Worm (Caenorhabditis elegans) whole organism, L4 larva: ENCODE measurements around the gene ZK418.13.

Experiments
- F10B5.3 ChIP-seq: sonication (generic microtip); optimal IDR thresholded peaks from 2 replicates; lab custom pipeline; 2016; ENCODE audit warnings: mild to moderate bottlenecking, missing genetic modification characterization, missing compliant biosample characterization
- F26F4.8 ChIP-seq: fragments of 200-800 bp; sonication (Bioruptor generic); conservative IDR thresholded peaks from 2 replicates; pipeline ENCODE4 v1.3.6; 2022; ENCODE audit warnings: missing genetic modification characterization, missing compliant biosample characterization
- F44E2.7 ChIP-seq: fragments of 200-800 bp; sonication (Bioruptor generic); IDR thresholded peaks from 2 replicates; pipeline ENCODE4 v2.1.2; 2022; ENCODE audit warnings: missing genetic modification characterization, missing compliant biosample characterization
- R02D3.7 ChIP-seq: fragments of 150-350 bp; sonication (generic microtip); optimal IDR thresholded peaks from 3 replicates; lab custom pipeline; 2014; ENCODE audit warnings: missing biosample characterization, missing genetic modification characterization
- T20F7.1 ChIP-seq: fragments of 200-800 bp; sonication (Bioruptor generic); optimal IDR thresholded peaks from 2 replicates; lab custom pipeline; 2018; ENCODE audit warnings: mild to moderate bottlenecking, missing genetic modification characterization, missing compliant biosample characterization
- Y48G9A.11 ChIP-seq: fragments of 200-800 bp; sonication (Bioruptor generic); IDR thresholded peaks from 2 replicates; pipeline ENCODE4 v1.3.6; 2022; ENCODE audit warnings: missing genetic modification reagents, missing genetic modification characterization, missing compliant biosample characterization
- ceh-28 ChIP-seq: fragments of 150-350 bp; optimal IDR thresholded peaks from 2 replicates; lab custom pipeline; 2014; ENCODE audit warnings: missing biosample characterization, missing genetic modification reagents, missing genetic modification characterization
- ctbp-1 ChIP-seq: fragments of 200-800 bp; sonication (Bioruptor generic); IDR thresholded peaks from 2 replicates; pipeline ENCODE4 v1.3.6; 2022; ENCODE audit warnings: missing genetic modification reagents, missing genetic modification characterization, missing compliant biosample characterization
- daf-12 ChIP-seq: fragments of 150-350 bp; optimal IDR thresholded peaks from 2 replicates; lab custom pipeline; 2014; ENCODE audit warnings: missing biosample characterization, missing genetic modification reagents, missing genetic modification characterization
- daf-16 ChIP-seq, 3 experiments: sonication (generic microtip); optimal IDR thresholded peaks; 2 replicates each; lab custom pipeline; 2016 to 2017; ENCODE audit warnings: missing genetic modification characterization in 3 of 3, missing genetic modification reagents in 3 of 3, mild to moderate bottlenecking in 2 of 3, missing compliant biosample characterization in 2 of 3, missing biosample characterization in 1 of 3, moderate library complexity in 1 of 3
- dmd-6 ChIP-seq: fragments of 200-800 bp; sonication (Bioruptor generic); IDR thresholded peaks from 2 replicates; pipeline ENCODE4 v1.3.6; 2022; ENCODE audit warnings: missing genetic modification reagents, missing genetic modification characterization, missing compliant biosample characterization
- dmd-8 ChIP-seq: fragments of 200-800 bp; sonication (Bioruptor generic); IDR thresholded peaks from 2 replicates; pipeline ENCODE4 v1.3.6; 2022; ENCODE audit warnings: missing genetic modification characterization, missing compliant biosample characterization
- dpl-1 ChIP-seq: fragments of 150-350 bp; optimal IDR thresholded peaks from 2 replicates; lab custom pipeline; 2014; ENCODE audit warnings: missing biosample characterization, missing genetic modification reagents, missing genetic modification characterization
- duxl-1 ChIP-seq: sonication (generic microtip); optimal IDR thresholded peaks from 2 replicates; lab custom pipeline; 2016; ENCODE audit warnings: mild to moderate bottlenecking, missing genetic modification characterization, moderate library complexity, missing compliant biosample characterization; ENCODE audit not compliant: poor library complexity
- dve-1 ChIP-seq: sonication (generic microtip); optimal IDR thresholded peaks from 2 replicates; lab custom pipeline; 2017; ENCODE audit warnings: antibody characterized with exemption, mild to moderate bottlenecking, missing genetic modification characterization, missing compliant biosample characterization; ENCODE audit not compliant: insufficient read depth
- fkh-10 ChIP-seq: fragments of 150-350 bp; optimal IDR thresholded peaks from 2 replicates; lab custom pipeline; 2014; ENCODE audit warnings: missing biosample characterization, missing genetic modification reagents, missing genetic modification characterization
- gei-8 ChIP-seq: fragments of 200-800 bp; sonication (Bioruptor generic); optimal IDR thresholded peaks from 2 replicates; lab custom pipeline; 2018; ENCODE audit warnings: mild to moderate bottlenecking, missing genetic modification characterization, missing compliant biosample characterization
- hif-1 ChIP-seq, 2 experiments: sonication (generic microtip); optimal IDR thresholded peaks; 2 replicates each; lab custom pipeline; 2016 to 2017; ENCODE audit warnings: missing compliant biosample characterization in 2 of 2, missing genetic modification characterization in 2 of 2, missing genetic modification reagents in 2 of 2, missing genotype in 2 of 2, mild to moderate bottlenecking in 1 of 2
- hlh-30 ChIP-seq: sonication (generic microtip); optimal IDR thresholded peaks from 2 replicates; lab custom pipeline; 2017; ENCODE audit warnings: antibody characterized with exemption, mild to moderate bottlenecking, missing genetic modification characterization, missing compliant biosample characterization; ENCODE audit not compliant: insufficient read depth
- hmg-1.1 ChIP-seq: fragments of 200-800 bp; sonication (Bioruptor generic); IDR thresholded peaks from 2 replicates; pipeline ENCODE4 v1.3.6; 2022; ENCODE audit warnings: missing genetic modification reagents, missing genetic modification characterization, missing compliant biosample characterization
- lim-7 ChIP-seq: fragments of 200-800 bp; sonication (Bioruptor generic); IDR thresholded peaks from 2 replicates; pipeline ENCODE4 v1.3.6; 2022; ENCODE audit warnings: missing genetic modification characterization, missing compliant biosample characterization
- lin-13 ChIP-seq: fragments of 150-350 bp; optimal IDR thresholded peaks from 2 replicates; lab custom pipeline; 2014; ENCODE audit warnings: missing biosample characterization, missing genetic modification reagents, missing genetic modification characterization
- lin-39 ChIP-seq: fragments of 150-350 bp; optimal IDR thresholded peaks from 2 replicates; lab custom pipeline; 2014; ENCODE audit warnings: missing biosample characterization, missing genetic modification reagents, missing genetic modification characterization
- madf-9 ChIP-seq: fragments of 200-800 bp; sonication (Bioruptor generic); conservative IDR thresholded peaks from 2 replicates; pipeline ENCODE4 v1.3.6; 2022; ENCODE audit warnings: missing genetic modification reagents, missing genetic modification characterization, missing compliant biosample characterization
- mdl-1 ChIP-seq, 2 experiments: fragments of 150-350 bp in 1 of 2; sonication (generic microtip) in 1 of 2; optimal IDR thresholded peaks; 2 replicates each; lab custom pipeline; 2014 to 2017; ENCODE audit warnings: missing biosample characterization in 2 of 2, missing genetic modification characterization in 2 of 2
- mes-2 ChIP-seq: sonication (generic microtip); optimal IDR thresholded peaks from 2 replicates; lab custom pipeline; 2016; ENCODE audit warnings: missing genotype, mild to moderate bottlenecking, missing genetic modification characterization, missing compliant biosample characterization; ENCODE audit not compliant: poor library complexity, severe bottlenecking
- mxl-3 ChIP-seq: fragments of 200-800 bp; sonication (Bioruptor generic); optimal IDR thresholded peaks from 2 replicates; lab custom pipeline; 2018; ENCODE audit warnings: mild to moderate bottlenecking, missing genetic modification characterization, missing compliant biosample characterization
- nhr-102 ChIP-seq: sonication (generic microtip); optimal IDR thresholded peaks from 2 replicates; lab custom pipeline; 2016; ENCODE audit warnings: mild to moderate bottlenecking, missing genetic modification characterization, moderate library complexity, missing compliant biosample characterization
- nhr-237 ChIP-seq: sonication (generic microtip); optimal IDR thresholded peaks from 2 replicates; lab custom pipeline; 2017; ENCODE audit warnings: missing biosample characterization, missing genetic modification characterization
- nhr-28 ChIP-seq: fragments of 150-350 bp; optimal IDR thresholded peaks from 2 replicates; lab custom pipeline; 2014; ENCODE audit warnings: missing biosample characterization, missing genetic modification characterization
- nhr-48 ChIP-seq: sonication (generic microtip); optimal IDR thresholded peaks from 2 replicates; lab custom pipeline; 2016; ENCODE audit warnings: mild to moderate bottlenecking, missing genetic modification characterization, missing compliant biosample characterization
- nhr-77 ChIP-seq: fragments of 150-350 bp; optimal IDR thresholded peaks from 2 replicates; lab custom pipeline; 2014; ENCODE audit warnings: missing biosample characterization, missing genetic modification characterization
- pha-4 ChIP-seq, 2 experiments: fragments of 150-350 bp in 1 of 2; fragments of 200-800 bp in 1 of 2; sonication (Bioruptor generic) in 1 of 2; IDR thresholded peaks in 1 of 2; optimal IDR thresholded peaks in 1 of 2; 2 replicates each; pipeline versions ENCODE4 v1.3.6 to Lab custom; 2014 to 2022; ENCODE audit warnings: missing genetic modification characterization in 2 of 2, missing genetic modification reagents in 2 of 2, missing biosample characterization in 1 of 2, missing compliant biosample characterization in 1 of 2
- php-3 ChIP-seq: fragments of 200-800 bp; sonication (Bioruptor generic); IDR thresholded peaks from 2 replicates; pipeline ENCODE4 v1.3.6; 2022; ENCODE audit warnings: missing genetic modification reagents, missing genetic modification characterization, missing compliant biosample characterization
- rbr-2 ChIP-seq: sonication (generic microtip); optimal IDR thresholded peaks from 2 replicates; lab custom pipeline; 2016; ENCODE audit warnings: missing genotype, missing genetic modification characterization, missing compliant biosample characterization
- snpc-4 ChIP-seq: fragments of 150-350 bp; optimal IDR thresholded peaks from 2 replicates; lab custom pipeline; 2014; ENCODE audit warnings: missing biosample characterization, missing genetic modification characterization
- unc-130 ChIP-seq: sonication (generic microtip); optimal IDR thresholded peaks from 2 replicates; lab custom pipeline; 2016; ENCODE audit warnings: missing genetic modification reagents, missing genetic modification characterization, missing compliant biosample characterization
- zfp-2 ChIP-seq: sonication (generic microtip); optimal IDR thresholded peaks from 2 replicates; lab custom pipeline; 2016; ENCODE audit warnings: mild to moderate bottlenecking, missing genetic modification characterization, missing compliant biosample characterization
- zip-2 ChIP-seq: fragments of 150-350 bp; optimal IDR thresholded peaks from 2 replicates; lab custom pipeline; 2014; ENCODE audit warnings: missing biosample characterization, missing genetic modification characterization

Gene ZK418.13

DNA sequence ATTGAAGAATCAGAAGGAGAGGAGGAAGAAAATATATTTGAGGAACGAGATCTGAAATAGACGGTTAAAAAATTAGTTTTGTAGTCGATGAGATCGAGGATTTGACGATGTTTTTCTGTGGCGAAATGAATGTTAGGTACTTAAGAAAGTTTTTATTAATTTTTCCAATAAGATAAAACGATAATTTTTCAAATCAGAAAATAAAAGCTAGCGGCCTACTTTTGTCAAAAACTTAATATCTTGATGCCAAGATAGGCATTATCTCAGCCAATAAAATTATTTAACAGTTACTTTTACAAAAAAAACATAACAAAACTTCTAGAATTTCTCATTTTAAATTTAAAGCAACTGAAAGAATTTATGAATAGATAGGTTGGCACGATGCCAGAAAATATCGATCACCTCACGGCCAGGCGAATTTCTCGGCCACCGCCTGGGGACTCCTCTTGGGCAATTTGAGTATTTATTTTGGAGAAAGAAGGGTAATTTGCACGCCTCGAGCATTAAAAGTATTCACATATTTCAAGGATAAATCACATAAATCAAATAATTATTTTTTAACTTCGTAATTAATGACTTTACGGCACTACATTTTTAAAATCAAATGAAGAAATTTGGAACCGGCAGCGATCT lies 11.5 kb upstream of the ZK418.13 start, which contains the start of gene fubl-2 (continued):
- TF ChIP-seq mxl-3 (GFP tag; lab: Kevin White, UChicago) (peak; percentile 33), dve-1 (tag; lab: Kevin White, UChicago) (no peak), lim-7 (GFP tag; lab: Robert Waterston, UW) (no peak), ctbp-1 (GFP tag; lab: Robert Waterston, UW) (no peak), nhr-237 (tag; lab: Kevin White, UChicago) (no peak), php-3 (GFP tag; lab: Robert Waterston, UW) (no peak), hif-1 (tag; optimal IDR thresholded peaks at IDR 0.05; lab: Kevin White, UChicago) (peak in 1 of 2 experiments; percentile 88), daf-12 (tag; lab: Kevin White, UChicago) (no peak), lin-39 (tag; lab: Kevin White, UChicago) (no peak), snpc-4 (no peak), F44E2.7 (GFP tag; lab: Robert Waterston, UW) (no peak), madf-9 (GFP tag; lab: Robert Waterston, UW) (no peak), rbr-2 (tag; lab: Kevin White, UChicago) (peak; percentile 42), dmd-6 (GFP tag; lab: Robert Waterston, UW) (peak; percentile 27; the same call in 1 of the 2 replicates), mdl-1 (tag; optimal IDR thresholded peaks at IDR 0.05; lab: Kevin White, UChicago) (no peak), lin-13 (GFP tag; lab: Kevin White, UChicago) (peak; percentile 44), hlh-30 (tag; lab: Kevin White, UChicago) (peak; percentile 49), gei-8 (GFP tag; lab: Kevin White, UChicago) (no peak), dmd-8 (GFP tag; lab: Robert Waterston, UW) (no peak), hmg-1.1 (GFP tag; lab: Robert Waterston, UW) (no peak), R02D3.7 (tag; lab: Kevin White, UChicago) (no peak), Y48G9A.11 (GFP tag; lab: Robert Waterston, UW) (no peak), daf-16 (GFP tag; optimal IDR thresholded peaks at IDR 0.05; lab: Kevin White, UChicago) (no peak), daf-16 (tag; optimal IDR thresholded peaks at IDR 0.05; lab: Kevin White, UChicago) (no peak), nhr-77 (peak; percentile 18), F26F4.8 (GFP tag; lab: Robert Waterston, UW) (no peak), unc-130 (GFP tag; lab: Kevin White, UChicago) (peak; percentile 79), zip-2 (tag; lab: Kevin White, UChicago) (no peak), mes-2 (tag; lab: Kevin White, UChicago) (peak; percentile 98), zfp-2 (no peak), dpl-1 (peak; percentile 73), ceh-28 (tag; lab: Kevin White, UChicago) (peak; percentile 18), pha-4 (GFP tag; IDR thresholded peaks at IDR 0.05; lab: Robert Waterston, UW) (no peak), pha-4 (tag; optimal IDR thresholded peaks at IDR 0.05; lab: Kevin White, UChicago) (no peak), duxl-1 (tag; lab: Kevin White, UChicago) (no peak), T20F7.1 (GFP tag; lab: Kevin White, UChicago) (no peak)

DNA sequence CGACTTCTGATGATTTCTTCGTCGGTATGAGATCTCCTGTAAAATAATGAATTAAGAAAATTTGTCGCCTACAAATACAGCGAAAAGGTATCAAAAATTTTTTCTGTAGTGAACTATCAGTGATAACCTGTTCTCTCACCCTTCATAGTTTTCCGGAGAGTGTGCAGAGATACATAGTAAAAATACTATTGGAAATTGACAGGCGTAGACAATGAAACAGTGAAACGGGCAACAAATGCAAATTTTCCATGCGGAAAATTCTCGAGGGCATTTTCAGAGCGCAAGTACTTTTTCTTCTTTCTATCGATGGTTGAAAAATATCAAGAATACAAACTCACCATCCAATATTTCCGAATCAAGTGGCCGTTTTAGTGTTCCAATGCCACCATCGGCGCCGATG lies 10.9 kb upstream of the ZK418.13 start:
- TF ChIP-seq hlh-30 (tag; lab: Kevin White, UChicago), result no peak
- TF ChIP-seq fkh-10 (GFP tag; lab: Kevin White, UChicago), result no peak
- no peak for TF ChIP-seq nhr-102 (tag; lab: Kevin White, UChicago)
- no peak for TF ChIP-seq nhr-48 (tag; lab: Kevin White, UChicago)
- TF ChIP-seq daf-16 (GFP tag; optimal IDR thresholded peaks at IDR 0.05; lab: Kevin White, UChicago), result no peak
- peak; percentile 18 for TF ChIP-seq daf-16 (tag; optimal IDR thresholded peaks at IDR 0.05; lab: Kevin White, UChicago)
- TF ChIP-seq F10B5.3 (tag; lab: Kevin White, UChicago), result no peak
- peak; percentile 66 for TF ChIP-seq nhr-28 (tag; lab: Kevin White, UChicago)
